Fruit fly (Drosophila melanogaster): Measurements from ENCODE around the gene HLH4C.

DNA sequence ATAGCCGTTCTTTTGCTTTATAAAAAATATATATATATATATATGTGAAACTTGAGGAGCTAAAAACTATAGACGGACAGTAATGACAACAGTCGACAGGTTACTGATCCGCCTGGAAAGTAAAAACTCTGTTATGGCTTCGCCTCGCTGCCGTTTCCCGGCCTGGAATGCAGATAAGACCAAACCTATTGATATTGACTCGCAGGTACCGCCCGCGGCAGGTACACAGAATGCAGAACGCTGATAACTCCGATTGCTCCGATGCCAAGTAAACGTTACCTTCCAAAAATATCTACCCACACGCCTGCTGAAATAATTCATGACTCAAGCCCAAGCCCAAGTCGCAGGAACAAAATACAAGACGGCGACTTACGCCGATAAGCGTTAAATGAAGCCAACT is 30.2 kb upstream of the HLH4C start:
- no peak for TF ChIP-seq ey (GFP tag; optimal IDR thresholded peaks at IDR 0.05)
- TF ChIP-seq OdsH (GFP tag; optimal IDR thresholded peaks at IDR 0.05) = no peak
- no peak for TF ChIP-seq lola (GFP tag; optimal IDR thresholded peaks at IDR 0.05)
- no peak for TF ChIP-seq Myc (optimal IDR thresholded peaks at IDR 0.05)
